Fruit fly (Drosophila melanogaster) whole organism, adult: ENCODE measurements around the gene CG3213.

Experiments
- CG7045 ChIP-seq: fragments of 200-800 bp; sonication (Bioruptor generic); optimal IDR thresholded peaks from 2 replicates; lab custom pipeline; 2017; ENCODE audit warnings: missing biosample characterization, mild to moderate bottlenecking, missing genetic modification characterization
- cic ChIP-seq: fragments of 200-800 bp; sonication (Bioruptor generic); optimal IDR thresholded peaks from 2 replicates; lab custom pipeline; 2017; ENCODE audit warnings: missing biosample characterization, mild to moderate bottlenecking, missing genetic modification characterization, moderate library complexity
- kay ChIP-seq: fragments of 200-800 bp; sonication (Bioruptor generic); peaks from one replicate; lab custom pipeline; 2016; ENCODE audit warnings: missing biosample characterization, missing genetic modification characterization, borderline replicate concordance
- pad ChIP-seq: fragments of 200-800 bp; sonication (Bioruptor generic); optimal IDR thresholded peaks from 3 replicates; lab custom pipeline; 2017; ENCODE audit warnings: missing biosample characterization, missing genetic modification characterization, mild to moderate bottlenecking, moderate library complexity, missing genetic modification reagents

DNA sequence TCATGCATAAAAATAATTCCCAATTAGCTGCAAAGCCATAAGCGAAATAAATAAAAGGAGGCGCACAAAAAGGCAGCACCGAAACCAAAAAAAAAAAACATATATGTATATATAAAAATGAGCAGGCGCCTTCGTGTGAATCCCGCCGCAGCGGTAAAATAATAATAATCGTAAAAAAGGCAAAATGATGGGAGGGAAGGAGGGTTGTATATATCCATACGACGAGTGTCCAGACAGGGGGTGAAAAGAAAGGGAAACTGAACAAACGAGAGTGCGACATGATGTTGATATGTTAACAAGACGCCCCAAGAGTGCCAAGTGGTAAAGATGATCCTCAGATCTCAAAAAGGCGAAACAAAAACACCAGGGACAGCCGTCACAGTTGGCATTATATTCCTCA, 45.1 kb upstream of the CG3213 start:
- TF ChIP-seq cic (GFP tag; lab: Kevin White, UChicago): no peak
- no peak for TF ChIP-seq kay (GFP tag; lab: Kevin White, UChicago)
- no peak for TF ChIP-seq pad (GFP tag; lab: Kevin White, UChicago)
- no peak for TF ChIP-seq CG7045 (GFP tag; lab: Kevin White, UChicago)
